Worm (Caenorhabditis elegans): ENCODE data around the gene lgc-4.

Gene lgc-4

ce11 chrX:9242123-9242522, at the start of gene lgc-4:
lgc-4 (minus strand) TSS chrX:9242223.
- no peak for TF ChIP-seq dpl-1 (GFP tag; optimal IDR thresholded peaks at IDR 0.05)
- no peak for TF ChIP-seq ama-1 (optimal IDR thresholded peaks at IDR 0.05)
- TF ChIP-seq sox-4 (tag; optimal IDR thresholded peaks at IDR 0.05), result no peak

- TF ChIP-seq fkh-10 (GFP tag; optimal IDR thresholded peaks at IDR 0.05), result no peak
- TF ChIP-seq jun-1 (tag; optimal IDR thresholded peaks at IDR 0.05), result no peak
- TF ChIP-seq rnt-1 (tag; optimal IDR thresholded peaks at IDR 0.05), result no peak
- TF ChIP-seq mdl-1 (tag; optimal IDR thresholded peaks at IDR 0.05), result no peak
- no peak for TF ChIP-seq ceh-63 (GFP tag; optimal IDR thresholded peaks at IDR 0.05)
- TF ChIP-seq mef-2 (tag; optimal IDR thresholded peaks at IDR 0.05), result no peak
- no peak for TF ChIP-seq F16B12.6 (tag; optimal IDR thresholded peaks at IDR 0.05)
- no peak for TF ChIP-seq sup-37 (GFP tag; optimal IDR thresholded peaks at IDR 0.05)
- TF ChIP-seq ztf-4 (tag; optimal IDR thresholded peaks at IDR 0.05), result no peak
- no peak for TF ChIP-seq lin-39 (tag; optimal IDR thresholded peaks at IDR 0.05)
- no peak for TF ChIP-seq ets-5 (GFP tag; IDR thresholded peaks at IDR 0.05)
- TF ChIP-seq ceh-82 (tag; optimal IDR thresholded peaks at IDR 0.05), result no peak
- no peak for TF ChIP-seq dsc-1 (tag; optimal IDR thresholded peaks at IDR 0.05)
- TF ChIP-seq elt-3 (tag; optimal IDR thresholded peaks at IDR 0.05), result no peak
- TF ChIP-seq nhr-90 (tag; optimal IDR thresholded peaks at IDR 0.05; ENCODE audit: poor library complexity), result no peak
- no peak for TF ChIP-seq nhr-19 (GFP tag; conservative IDR thresholded peaks at IDR 0.05)
- no peak for TF ChIP-seq pqm-1 (tag; optimal IDR thresholded peaks at IDR 0.05)
- TF ChIP-seq alr-1 (tag; optimal IDR thresholded peaks at IDR 0.05; ENCODE audit: borderline replicate concordance), result no peak
These were observed 49.3 kb upstream of the lgc-4 start, which contains the start of gene B0416.3 for ce11 chrX:9291345-9291744. B0416.3 (plus strand) TSS chrX:9291645.

DNA sequence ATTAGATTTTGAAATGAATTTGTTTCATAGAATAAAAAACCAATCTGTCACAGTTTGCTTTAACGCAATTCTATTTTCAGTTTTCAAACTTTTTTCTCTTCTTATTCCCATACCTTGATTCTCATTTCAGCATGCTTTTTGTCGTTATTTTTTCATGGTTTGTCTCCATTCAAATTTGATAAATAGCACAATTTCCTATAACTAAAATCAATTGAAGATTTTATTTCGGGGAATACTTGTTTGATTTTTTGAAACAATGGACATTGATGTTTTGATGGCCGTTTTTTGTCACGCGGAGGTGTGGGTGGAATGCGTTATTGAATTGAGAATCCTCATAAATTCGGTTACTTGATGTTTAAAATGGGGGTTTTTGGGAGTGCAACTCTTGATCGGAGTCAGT, 41.0 kb upstream of the lgc-4 start, which contains the start of gene B0416.11:
B0416.11 (minus strand) TSS at position 101 of the 400 bp plus-strand sequence.
- TF ChIP-seq dsc-1 (tag; optimal IDR thresholded peaks at IDR 0.05) (no peak), tlp-1 (tag; optimal IDR thresholded peaks at IDR 0.05) (no peak), nhr-11 (tag; optimal IDR thresholded peaks at IDR 0.05) (no peak), nhr-28 (tag; optimal IDR thresholded peaks at IDR 0.05) (no peak), swsn-7 (tag; optimal IDR thresholded peaks at IDR 0.05) (no peak), zip-4 (GFP tag; optimal IDR thresholded peaks at IDR 0.05) (no peak), mab-9 (GFP tag; IDR thresholded peaks at IDR 0.05) (no peak), mef-2 (tag; optimal IDR thresholded peaks at IDR 0.05) (no peak), dpl-1 (GFP tag; optimal IDR thresholded peaks at IDR 0.05) (no peak), ceh-8 (GFP tag; optimal IDR thresholded peaks at IDR 0.05) (no peak), blmp-1 (tag; optimal IDR thresholded peaks at IDR 0.05) (no peak), grh-1 (GFP tag; IDR thresholded peaks at IDR 0.05) (no peak)

DNA sequence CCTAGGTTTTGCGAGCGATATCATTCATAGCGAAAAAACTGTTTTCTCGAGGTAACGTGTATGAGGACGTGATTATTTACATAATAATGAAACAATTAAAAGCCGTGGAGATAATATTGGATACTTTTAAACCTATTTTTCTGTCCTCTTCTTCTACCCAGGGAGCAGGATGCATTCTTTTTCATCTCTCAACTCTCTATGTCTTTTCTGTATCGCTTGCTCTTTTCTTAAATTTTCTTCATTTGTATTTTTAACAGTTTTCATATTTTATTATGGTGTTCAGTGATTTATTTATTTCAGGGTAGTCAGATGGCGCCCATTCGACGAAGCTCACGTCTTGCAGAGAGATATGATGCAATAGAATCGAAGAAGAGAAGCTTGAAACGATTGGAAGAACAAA, 36.6 kb upstream of the lgc-4 start, which contains the start of gene B0416.4:
B0416.4 (plus strand) TSS at position 301 of the 400 bp plus-strand sequence.
- no peak for TF ChIP-seq nhr-47 (tag; optimal IDR thresholded peaks at IDR 0.05)
- TF ChIP-seq lin-13 (GFP tag; optimal IDR thresholded peaks at IDR 0.05), result no peak
- TF ChIP-seq ceh-88 (GFP tag; IDR thresholded peaks at IDR 0.05), result no peak

DNA sequence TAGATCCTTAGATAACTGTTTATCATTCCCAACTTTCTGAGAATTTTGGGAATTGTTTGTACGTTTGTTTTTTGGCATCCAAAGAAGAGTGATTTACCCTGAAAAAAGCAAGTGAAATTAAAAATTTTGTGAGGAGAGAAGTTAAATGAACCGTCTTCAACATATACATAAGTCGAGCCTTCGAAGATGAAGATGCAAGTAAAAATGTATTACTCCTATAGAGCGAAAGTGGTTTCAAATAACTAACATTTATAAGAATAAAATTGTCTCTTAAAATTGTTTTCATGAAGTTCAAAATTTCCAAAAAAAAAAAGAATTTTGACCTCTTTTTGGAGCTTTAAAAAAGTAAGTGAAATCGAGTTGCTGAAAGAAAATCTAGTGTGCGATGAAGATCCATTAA, 32.6 kb upstream of the lgc-4 start, which contains the start of gene B0416.10:
B0416.10 (minus strand) TSS at position 101 of the 400 bp plus-strand sequence.
- TF ChIP-seq snu-23 (GFP tag; optimal IDR thresholded peaks at IDR 0.05) (no peak), fkh-8 (tag; optimal IDR thresholded peaks at IDR 0.05) (no peak), fkh-4 (tag; optimal IDR thresholded peaks at IDR 0.05; ENCODE audit: borderline replicate concordance) (no peak), lin-14 (GFP tag; optimal IDR thresholded peaks at IDR 0.05) (no peak), ceh-63 (GFP tag; optimal IDR thresholded peaks at IDR 0.05) (no peak), nhr-47 (tag; optimal IDR thresholded peaks at IDR 0.05) (no peak)

All from whole organism, L1 larva.